Fruit fly (Drosophila melanogaster): Measurements from ENCODE around the gene if.

if gene

dm6 chrX:16829439-16830028, 46.3 kb upstream of the if start (continued):
- TF ChIP-seq CG6689 (GFP tag; IDR thresholded peaks at IDR 0.05) (0 out of 2 replicates have a peak, but pooled peaks have one; percentile 29), row (GFP tag; IDR thresholded peaks at IDR 0.05) (peak; percentile 31; the same call in 1 of the 3 replicates)

dm6 chrX:16822080-16822479, 38.8 kb upstream of the if start:
- TF ChIP-seq pita (GFP tag; optimal IDR thresholded peaks at IDR 0.05), result no peak
- TF ChIP-seq pho (GFP tag; optimal IDR thresholded peaks at IDR 0.05), result no peak
- TF ChIP-seq CG9797 (GFP tag; optimal IDR thresholded peaks at IDR 0.05), result no peak
- TF ChIP-seq gem (tag; optimal IDR thresholded peaks at IDR 0.05), result peak; percentile 74
- peak; percentile 58; the same call in 1 of the 2 replicates for TF ChIP-seq CG32772 (GFP tag; IDR thresholded peaks at IDR 0.05)
- no peak for TF ChIP-seq ssp (GFP tag; IDR thresholded peaks at IDR 0.05)
- peak; percentile 18 for TF ChIP-seq CG9817 (tag; optimal IDR thresholded peaks at IDR 0.05)
- peak; percentile 29 for TF ChIP-seq CG10147 (GFP tag; optimal IDR thresholded peaks at IDR 0.05)
- peak; percentile 67 for TF ChIP-seq CG11695 (GFP tag; IDR thresholded peaks at IDR 0.05)
- TF ChIP-seq sens (GFP tag), result no peak
- no peak for TF ChIP-seq CG11560 (tag; IDR thresholded peaks at IDR 0.05)
- no peak for TF ChIP-seq Neu2 (GFP tag; optimal IDR thresholded peaks at IDR 0.05; ENCODE audit: borderline replicate concordance)
- peak; percentile 56 for TF ChIP-seq CG12391 (tag; optimal IDR thresholded peaks at IDR 0.05)
- no peak for TF ChIP-seq Scr (GFP tag; IDR thresholded peaks at IDR 0.05; ENCODE audit: partially characterized antibody)
- no peak for TF ChIP-seq Asciz (GFP tag; optimal IDR thresholded peaks at IDR 0.05)
- no peak for TF ChIP-seq CG12219 (GFP tag; optimal IDR thresholded peaks at IDR 0.05)
- TF ChIP-seq CG2116 (GFP tag; optimal IDR thresholded peaks at IDR 0.05), result peak; percentile 13
- peak; percentile 14 for TF ChIP-seq org-1 (GFP tag; optimal IDR thresholded peaks at IDR 0.05)
- TF ChIP-seq eve (GFP tag; optimal IDR thresholded peaks at IDR 0.05), result peak in 1 of 2 experiments; percentile 43
- peak; percentile 38 for TF ChIP-seq tio (GFP tag; optimal IDR thresholded peaks at IDR 0.05)
- 0 out of 2 replicates have a peak, but pooled peaks have one; percentile 10 for TF ChIP-seq klu (GFP tag; IDR thresholded peaks at IDR 0.05)
- no peak for TF ChIP-seq CG4282 (GFP tag; optimal IDR thresholded peaks at IDR 0.05)
- no peak for TF ChIP-seq eyg (GFP tag; optimal IDR thresholded peaks at IDR 0.05)
- no peak for TF ChIP-seq Poxn (GFP tag; IDR thresholded peaks at IDR 0.05)
- no peak for TF ChIP-seq shn (GFP tag; optimal IDR thresholded peaks at IDR 0.05)
- no peak for TF ChIP-seq MTF-1 (GFP tag; optimal IDR thresholded peaks at IDR 0.05; ENCODE audit: borderline replicate concordance)
- peak; percentile 17 for TF ChIP-seq gcm (GFP tag; optimal IDR thresholded peaks at IDR 0.05)
- no peak for TF ChIP-seq pum (GFP tag; optimal IDR thresholded peaks at IDR 0.05)
- TF ChIP-seq CG15514 (GFP tag; optimal IDR thresholded peaks at IDR 0.05), result peak; percentile 22
- 0 out of 2 replicates have a peak, but pooled peaks have one; percentile 12 for TF ChIP-seq GATAe (GFP tag; conservative IDR thresholded peaks at IDR 0.05)
- TF ChIP-seq E2f1 (GFP tag; IDR thresholded peaks at IDR 0.05), result peak; percentile 53
- TF ChIP-seq Blimp-1 (GFP tag; optimal IDR thresholded peaks at IDR 0.05), result peak; percentile 63
- peak; percentile 9 for TF ChIP-seq CG17568 (GFP tag; optimal IDR thresholded peaks at IDR 0.05)
- no peak for TF ChIP-seq ftz-f1 (GFP tag; optimal IDR thresholded peaks at IDR 0.05)
- no peak for TF ChIP-seq D19B (GFP tag; optimal IDR thresholded peaks at IDR 0.05)
- TF ChIP-seq danr (GFP tag; IDR thresholded peaks at IDR 0.05), result no peak
- no peak for TF ChIP-seq Nf-YC (tag; optimal IDR thresholded peaks at IDR 0.05)
- no peak for TF ChIP-seq lov (optimal IDR thresholded peaks at IDR 0.05)
- no peak for TF ChIP-seq lov (GFP tag; IDR thresholded peaks at IDR 0.05)
- TF ChIP-seq Tbp (GFP tag; optimal IDR thresholded peaks at IDR 0.05), result no peak
- no peak for TF ChIP-seq NFAT (GFP tag; IDR thresholded peaks at IDR 0.05)
- no peak for TF ChIP-seq CG33557 (GFP tag; optimal IDR thresholded peaks at IDR 0.05)
- TF ChIP-seq pfk (GFP tag; optimal IDR thresholded peaks at IDR 0.05), result no peak
- TF ChIP-seq CG6791 (GFP tag; IDR thresholded peaks at IDR 0.05; ENCODE audit: partially characterized antibody), result no peak
- TF ChIP-seq dati (GFP tag; IDR thresholded peaks at IDR 0.05), result no peak
- no peak for TF ChIP-seq pan (optimal IDR thresholded peaks at IDR 0.05)
- TF ChIP-seq pan (GFP tag; optimal IDR thresholded peaks at IDR 0.05 in 1 of 2, IDR thresholded peaks at IDR 0.05 in 1 of 2), result peak in 1 of 2 experiments; percentile 70
